Fruit fly (Drosophila melanogaster) whole organism, adult: ENCODE data around the gene Fign.

ENCODE experiments used
- CG11617 ChIP-seq: fragments of 200-800 bp; sonication (Bioruptor generic); optimal IDR thresholded peaks from 2 replicates; lab custom pipeline; 2017; ENCODE audit warnings: mild to moderate bottlenecking, missing biosample characterization, missing genetic modification reagents, missing genetic modification characterization
- CG12768 ChIP-seq: fragments of 200-800 bp; sonication (Bioruptor generic); optimal IDR thresholded peaks from 2 replicates; lab custom pipeline; 2017; ENCODE audit warnings: missing biosample characterization, missing genetic modification characterization, mild to moderate bottlenecking, moderate library complexity, missing genetic modification reagents
- CG14711 ChIP-seq: fragments of 200-800 bp; sonication (Bioruptor generic); optimal IDR thresholded peaks from 2 replicates; lab custom pipeline; 2018; ENCODE audit warnings: missing biosample characterization, mild to moderate bottlenecking, missing genetic modification characterization, moderate library complexity
- CG1620 ChIP-seq: fragments of 200-800 bp; sonication (Bioruptor generic); optimal IDR thresholded peaks from 2 replicates; lab custom pipeline; 2016; ENCODE audit warnings: missing biosample characterization, missing genetic modification characterization
- CG33017 ChIP-seq: fragments of 200-800 bp; sonication (Bioruptor generic); optimal IDR thresholded peaks from 2 replicates; lab custom pipeline; 2018; ENCODE audit warnings: missing biosample characterization, mild to moderate bottlenecking, missing genetic modification characterization, moderate library complexity
- CG5204 ChIP-seq: fragments of 200-800 bp; sonication (Bioruptor generic); optimal IDR thresholded peaks from 2 replicates; lab custom pipeline; 2016; ENCODE audit warnings: missing biosample characterization, missing genetic modification characterization
- CG7045 ChIP-seq: fragments of 200-800 bp; sonication (Bioruptor generic); optimal IDR thresholded peaks from 2 replicates; lab custom pipeline; 2017; ENCODE audit warnings: missing biosample characterization, mild to moderate bottlenecking, missing genetic modification characterization
- CG7101 ChIP-seq: fragments of 200-800 bp; sonication (Bioruptor generic); optimal IDR thresholded peaks from 2 replicates; lab custom pipeline; 2018; ENCODE audit warnings: missing biosample characterization, mild to moderate bottlenecking, missing genetic modification characterization, moderate library complexity
- Clk ChIP-seq: fragments of 200-800 bp; sonication (Bioruptor generic); optimal IDR thresholded peaks from 2 replicates; lab custom pipeline; 2017; ENCODE audit warnings: missing biosample characterization, missing genetic modification characterization
- Crg-1 ChIP-seq: fragments of 200-800 bp; sonication (Bioruptor generic); optimal IDR thresholded peaks from 2 replicates; lab custom pipeline; 2016; ENCODE audit warnings: missing biosample characterization, missing genetic modification characterization
- Hr96 ChIP-seq: fragments of 200-800 bp; sonication (Bioruptor generic); optimal IDR thresholded peaks from 2 replicates; lab custom pipeline; 2016; ENCODE audit warnings: missing biosample characterization, missing genetic modification characterization
- Mnt ChIP-seq: fragments of 200-800 bp; sonication (Bioruptor generic); optimal IDR thresholded peaks from 2 replicates; lab custom pipeline; 2016; ENCODE audit warnings: missing biosample characterization, mild to moderate bottlenecking, missing genetic modification characterization
- bab1 ChIP-seq: fragments of 200-800 bp; sonication (Bioruptor generic); optimal IDR thresholded peaks from 3 replicates; lab custom pipeline; 2019; ENCODE audit warnings: missing biosample characterization, mild to moderate bottlenecking, missing genetic modification characterization, moderate library complexity
- cic ChIP-seq: fragments of 200-800 bp; sonication (Bioruptor generic); optimal IDR thresholded peaks from 2 replicates; lab custom pipeline; 2017; ENCODE audit warnings: missing biosample characterization, mild to moderate bottlenecking, missing genetic modification characterization, moderate library complexity
- cnc ChIP-seq, 2 experiments: fragments of >200 bp; optimal IDR thresholded peaks; 2 replicates each; lab custom pipeline; 2017
- kay ChIP-seq: fragments of 200-800 bp; sonication (Bioruptor generic); peaks from one replicate; lab custom pipeline; 2016; ENCODE audit warnings: missing biosample characterization, missing genetic modification characterization, borderline replicate concordance
- ovo ChIP-seq: fragments of 200-800 bp; sonication (Bioruptor generic); optimal IDR thresholded peaks from 2 replicates; lab custom pipeline; 2016; ENCODE audit warnings: missing biosample characterization, missing genetic modification characterization
- pad ChIP-seq: fragments of 200-800 bp; sonication (Bioruptor generic); optimal IDR thresholded peaks from 3 replicates; lab custom pipeline; 2017; ENCODE audit warnings: missing biosample characterization, missing genetic modification characterization, mild to moderate bottlenecking, moderate library complexity, missing genetic modification reagents
- tj ChIP-seq: fragments of 200-800 bp; sonication (Bioruptor generic); optimal IDR thresholded peaks from 3 replicates; lab custom pipeline; 2017; ENCODE audit warnings: missing biosample characterization, mild to moderate bottlenecking, missing genetic modification characterization, moderate library complexity
- toe ChIP-seq: fragments of 200-800 bp; sonication (Bioruptor generic); optimal IDR thresholded peaks from 2 replicates; lab custom pipeline; 2016; ENCODE audit warnings: missing biosample characterization, missing genetic modification characterization

Fign gene

dm6 chr2L:3307189-3307588, 12.5 kb downstream of the Fign start:
- TF ChIP-seq kay (GFP tag; lab: Kevin White, UChicago) (peak; percentile 3), CG12768 (GFP tag; lab: Kevin White, UChicago) (no peak)

dm6 chr2L:3304831-3305828, 14.5 kb downstream of the Fign start:
- TF ChIP-seq kay (GFP tag; lab: Kevin White, UChicago) (peak; percentile 75), Mnt (GFP tag; lab: Kevin White, UChicago) (peak; percentile 23), ovo (GFP tag; lab: Kevin White, UChicago) (no peak), Crg-1 (GFP tag; lab: Kevin White, UChicago) (peak; percentile 7), CG7101 (tag; lab: Kevin White, UChicago) (peak; percentile 44), Hr96 (GFP tag; lab: Kevin White, UChicago) (no peak)

dm6 chr2L:3303893-3304292, 15.8 kb downstream of the Fign start, which contains the start of gene CG3277:
TSS of gene CG3277 (plus strand) at chr2L:3304100.
- TF ChIP-seq CG12768 (GFP tag; lab: Kevin White, UChicago) (peak; percentile 12), toe (no peak), Clk (GFP tag; lab: Kevin White, UChicago) (no peak), Hr96 (GFP tag; lab: Kevin White, UChicago) (no peak), kay (GFP tag; lab: Kevin White, UChicago) (no peak), bab1 (GFP tag; lab: Kevin White, UChicago) (no peak), CG5204 (GFP tag; lab: Kevin White, UChicago) (no peak), ovo (GFP tag; lab: Kevin White, UChicago) (no peak), CG33017 (tag; lab: Kevin White, UChicago) (no peak), cic (GFP tag; lab: Kevin White, UChicago) (peak; percentile 30), Crg-1 (GFP tag; lab: Kevin White, UChicago) (no peak), Mnt (GFP tag; lab: Kevin White, UChicago) (no peak)

- TF ChIP-seq pad (GFP tag; lab: Kevin White, UChicago) (no peak), CG1620 (GFP tag; lab: Kevin White, UChicago) (no peak), cnc (optimal IDR thresholded peaks at IDR 0.05; lab: Kevin White, UChicago) (peak in 1 of 2 experiments; percentile 14), cic (GFP tag; lab: Kevin White, UChicago) (peak; percentile 94), CG11617 (GFP tag; lab: Kevin White, UChicago) (no peak), bab1 (GFP tag; lab: Kevin White, UChicago) (peak; percentile 20), Clk (GFP tag; lab: Kevin White, UChicago) (no peak), CG7101 (tag; lab: Kevin White, UChicago) (peak; percentile 17), Mnt (GFP tag; lab: Kevin White, UChicago) (peak; percentile 78), ovo (GFP tag; lab: Kevin White, UChicago) (peak; percentile 6), Crg-1 (GFP tag; lab: Kevin White, UChicago) (no peak), CG14711 (tag; lab: Kevin White, UChicago) (peak; percentile 5), CG12768 (GFP tag; lab: Kevin White, UChicago) (peak; percentile 66), CG33017 (tag; lab: Kevin White, UChicago) (peak; percentile 46), tj (no peak), Hr96 (GFP tag; lab: Kevin White, UChicago) (no peak), toe (no peak), kay (GFP tag; lab: Kevin White, UChicago) (no peak)
Measured at dm6 chr2L:3302958-3303842, 16.5 kb downstream of the Fign start, which contains the start of gene CG9663. TSS of gene CG9663 (minus strand) at chr2L:3303130.

- TF ChIP-seq CG7045 (peak; percentile 100), CG1620 (GFP tag; lab: Kevin White, UChicago) (peak; percentile 99), pad (GFP tag; lab: Kevin White, UChicago) (peak; percentile 96), ovo (GFP tag; lab: Kevin White, UChicago) (peak; percentile 99), CG7101 (tag; lab: Kevin White, UChicago) (peak; percentile 99), Hr96 (GFP tag; lab: Kevin White, UChicago) (peak; percentile 100), cic (GFP tag; lab: Kevin White, UChicago) (peak; percentile 93), Crg-1 (GFP tag; lab: Kevin White, UChicago) (peak; percentile 99), toe (peak; percentile 100), CG33017 (tag; lab: Kevin White, UChicago) (peak; percentile 99), cnc (optimal IDR thresholded peaks at IDR 0.05; lab: Kevin White, UChicago) (no peak), CG12768 (GFP tag; lab: Kevin White, UChicago) (peak; percentile 99), Mnt (GFP tag; lab: Kevin White, UChicago) (peak; percentile 99), CG11617 (GFP tag; lab: Kevin White, UChicago) (peak; percentile 99), Clk (GFP tag; lab: Kevin White, UChicago) (peak; percentile 99), tj (peak; percentile 95), kay (GFP tag; lab: Kevin White, UChicago) (peak; percentile 99), CG14711 (tag; lab: Kevin White, UChicago) (peak; percentile 97), bab1 (GFP tag; lab: Kevin White, UChicago) (peak; percentile 99), CG5204 (GFP tag; lab: Kevin White, UChicago) (peak; percentile 100)
Measured at dm6 chr2L:3301755-3302499, 17.7 kb downstream of the Fign start.
